Worm (Caenorhabditis elegans) whole organism, young adult: Measurements from ENCODE around the gene vha-1.

ENCODE experiments used
- B0019.2 ChIP-seq: fragments of 200-800 bp; sonication (Bioruptor generic); conservative IDR thresholded peaks from 2 replicates; pipeline ENCODE4 v1.3.6; 2022; ENCODE audit warnings: missing genetic modification reagents, missing genetic modification characterization, missing compliant biosample characterization
- B0336.3 ChIP-seq: fragments of 200-800 bp; sonication (Bioruptor generic); IDR thresholded peaks from 2 replicates; pipeline ENCODE4 v1.3.6; 2022; ENCODE audit warnings: missing genetic modification characterization, missing compliant biosample characterization
- F22D6.2 ChIP-seq: sonication (generic microtip); optimal IDR thresholded peaks from 2 replicates; lab custom pipeline; 2016; ENCODE audit warnings: mild to moderate bottlenecking, missing genetic modification characterization, missing compliant biosample characterization
- F33H1.4 ChIP-seq: fragments of 200-800 bp; sonication (Bioruptor generic); IDR thresholded peaks from 2 replicates; pipeline ENCODE4 v1.3.6; 2022; ENCODE audit warnings: missing genetic modification reagents, missing genetic modification characterization, missing compliant biosample characterization
- F49E8.2 ChIP-seq: sonication (generic microtip); optimal IDR thresholded peaks from 3 replicates; lab custom pipeline; 2017; ENCODE audit warnings: missing genetic modification characterization, mild to moderate bottlenecking, missing compliant biosample characterization, antibody characterized with exemption, moderate library complexity; ENCODE audit not compliant: insufficient read depth
- F57C9.4 ChIP-seq: sonication (generic microtip); optimal IDR thresholded peaks from 2 replicates; lab custom pipeline; 2017; ENCODE audit warnings: mild to moderate bottlenecking, missing genetic modification characterization, missing compliant biosample characterization
- Y95B8A.8 ChIP-seq: fragments of 200-800 bp; sonication (Bioruptor generic); IDR thresholded peaks from 2 replicates; pipeline ENCODE4 v1.3.6; 2022; ENCODE audit warnings: missing genetic modification reagents, missing genetic modification characterization, missing compliant biosample characterization
- ama-1 ChIP-seq, 3 experiments: fragments of 150-350 bp in 1 of 3; sonication (generic microtip) in 2 of 3; optimal IDR thresholded peaks; 2 replicates each; lab custom pipeline; 2014 to 2018; ENCODE audit warnings: missing biosample characterization in 2 of 3, missing genetic modification characterization in 2 of 3, missing genetic modification reagents in 2 of 3
- aptf-3 ChIP-seq: fragments of 200-800 bp; sonication (Bioruptor generic); IDR thresholded peaks from 2 replicates; pipeline ENCODE4 v1.3.6; 2022; ENCODE audit warnings: missing genetic modification characterization, missing compliant biosample characterization
- athp-1 ChIP-seq: sonication (generic microtip); optimal IDR thresholded peaks from 2 replicates; lab custom pipeline; 2017; ENCODE audit warnings: mild to moderate bottlenecking, missing genetic modification characterization, missing compliant biosample characterization
- ccch-3 ChIP-seq: fragments of 200-800 bp; sonication (Bioruptor generic); optimal IDR thresholded peaks from 2 replicates; lab custom pipeline; 2018; ENCODE audit warnings: mild to moderate bottlenecking, missing genetic modification characterization, missing compliant biosample characterization
- cebp-1 ChIP-seq, 2 experiments: fragments of 200-800 bp in 1 of 2; sonication (Bioruptor generic) in 1 of 2; sonication (generic microtip) in 1 of 2; IDR thresholded peaks in 1 of 2; optimal IDR thresholded peaks in 1 of 2; 2 replicates each; pipeline versions ENCODE4 v1.3.6 to Lab custom; 2017 to 2022; ENCODE audit warnings: missing compliant biosample characterization in 2 of 2, missing genetic modification characterization in 2 of 2, mild to moderate bottlenecking in 1 of 2, missing genetic modification reagents in 1 of 2, moderate library complexity in 1 of 2
- ceh-100 ChIP-seq: fragments of 200-800 bp; sonication (Bioruptor generic); IDR thresholded peaks from 2 replicates; pipeline ENCODE4 v1.3.6; 2022; ENCODE audit warnings: missing genetic modification reagents, missing genetic modification characterization, missing compliant biosample characterization
- ceh-27 ChIP-seq: fragments of 200-800 bp; sonication (Bioruptor generic); optimal IDR thresholded peaks from 2 replicates; lab custom pipeline; 2018; ENCODE audit warnings: mild to moderate bottlenecking, missing genetic modification characterization, moderate library complexity, missing compliant biosample characterization
- dpl-1 ChIP-seq: fragments of 150-350 bp; optimal IDR thresholded peaks from 2 replicates; lab custom pipeline; 2014; ENCODE audit warnings: missing biosample characterization, missing genetic modification reagents, missing genetic modification characterization
- efl-1 ChIP-seq: fragments of 150-350 bp; optimal IDR thresholded peaks from 2 replicates; lab custom pipeline; 2014; ENCODE audit warnings: missing biosample characterization, missing genetic modification reagents, missing genetic modification characterization
- egl-44 ChIP-seq: fragments of 200-800 bp; sonication (Bioruptor generic); IDR thresholded peaks from 2 replicates; pipeline ENCODE4 v1.3.6; 2022; ENCODE audit warnings: missing genetic modification reagents, missing genetic modification characterization, missing compliant biosample characterization
- him-1 ChIP-seq: sonication (generic microtip); optimal IDR thresholded peaks from 2 replicates; lab custom pipeline; 2016; ENCODE audit warnings: missing genotype, missing genetic modification reagents, missing genetic modification characterization, missing compliant biosample characterization
- hlh-12 ChIP-seq: sonication (generic microtip); optimal IDR thresholded peaks from 2 replicates; lab custom pipeline; 2016; ENCODE audit warnings: missing genetic modification characterization, missing compliant biosample characterization
- hmg-1.2 ChIP-seq: fragments of 200-800 bp; sonication (Bioruptor generic); IDR thresholded peaks from 2 replicates; pipeline ENCODE4 v1.3.6; 2022; ENCODE audit warnings: missing genetic modification reagents, missing genetic modification characterization, missing compliant biosample characterization
- hmg-20 ChIP-seq: fragments of 200-800 bp; sonication (Bioruptor generic); IDR thresholded peaks from 2 replicates; pipeline ENCODE4 v1.3.6; 2022; ENCODE audit warnings: missing genetic modification reagents, missing genetic modification characterization, missing compliant biosample characterization
- hrde-1 ChIP-seq: sonication (generic microtip); optimal IDR thresholded peaks from 2 replicates; lab custom pipeline; 2016; ENCODE audit warnings: missing genetic modification characterization, mild to moderate bottlenecking, missing compliant biosample characterization, moderate library complexity, missing genotype, missing genetic modification reagents, borderline replicate concordance
- let-607 ChIP-seq, 2 experiments: fragments of 200-800 bp in 1 of 2; sonication (Bioruptor generic) in 1 of 2; sonication (generic microtip) in 1 of 2; optimal IDR thresholded peaks; 2 replicates each; lab custom pipeline; 2016 to 2018; ENCODE audit warnings: mild to moderate bottlenecking in 2 of 2, missing compliant biosample characterization in 2 of 2, missing genetic modification characterization in 2 of 2, moderate library complexity in 2 of 2, missing genotype in 1 of 2
- lin-35 ChIP-seq, 3 experiments: fragments of 150-350 bp in 2 of 3; sonication (generic microtip) in 1 of 3; optimal IDR thresholded peaks; 2 replicates each; lab custom pipeline; 2014 to 2018; ENCODE audit warnings: missing biosample characterization in 3 of 3, missing genetic modification characterization in 3 of 3, missing genetic modification reagents in 3 of 3
- lin-54 ChIP-seq: fragments of 200-800 bp; sonication (Bioruptor generic); optimal IDR thresholded peaks from 2 replicates; lab custom pipeline; 2018; ENCODE audit warnings: mild to moderate bottlenecking, missing genetic modification characterization, missing compliant biosample characterization
- lsl-1 ChIP-seq: fragments of 200-800 bp; sonication (Bioruptor generic); optimal IDR thresholded peaks from 2 replicates; lab custom pipeline; 2018; ENCODE audit warnings: mild to moderate bottlenecking, missing genetic modification characterization, moderate library complexity, missing compliant biosample characterization
- lsy-27 ChIP-seq: sonication (generic microtip); optimal IDR thresholded peaks from 2 replicates; lab custom pipeline; 2017; ENCODE audit warnings: missing genetic modification characterization, mild to moderate bottlenecking, missing compliant biosample characterization, antibody characterized with exemption, missing genotype, borderline replicate concordance; ENCODE audit not compliant: insufficient read depth
- madf-6 ChIP-seq: fragments of 200-800 bp; sonication (Bioruptor generic); IDR thresholded peaks from 2 replicates; pipeline ENCODE4 v1.3.6; 2022; ENCODE audit warnings: missing genetic modification reagents, missing genetic modification characterization, missing compliant biosample characterization
- madf-8 ChIP-seq: fragments of 200-800 bp; sonication (Bioruptor generic); conservative IDR thresholded peaks from 2 replicates; pipeline ENCODE4 v1.3.6; 2022; ENCODE audit warnings: missing genetic modification reagents, missing genetic modification characterization, missing compliant biosample characterization
- mxl-1 ChIP-seq: sonication (generic microtip); optimal IDR thresholded peaks from 2 replicates; lab custom pipeline; 2016; ENCODE audit warnings: missing genetic modification characterization, missing compliant biosample characterization
- nfya-1 ChIP-seq: sonication (generic microtip); optimal IDR thresholded peaks from 2 replicates; lab custom pipeline; 2017; ENCODE audit warnings: antibody characterized with exemption, missing compliant biosample characterization, missing genetic modification characterization, borderline replicate concordance; ENCODE audit not compliant: insufficient read depth
- nfya-2 ChIP-seq: fragments of 200-800 bp; sonication (Bioruptor generic); IDR thresholded peaks from 2 replicates; pipeline ENCODE4 v1.3.6; 2022; ENCODE audit warnings: missing genetic modification reagents, missing genetic modification characterization, missing compliant biosample characterization
- nfyb-1 ChIP-seq: fragments of 200-800 bp; sonication (Bioruptor generic); IDR thresholded peaks from 2 replicates; pipeline ENCODE4 v1.3.6; 2022; ENCODE audit warnings: missing genetic modification reagents, missing genetic modification characterization, missing compliant biosample characterization
- nhr-179 ChIP-seq: sonication (generic microtip); optimal IDR thresholded peaks from 2 replicates; lab custom pipeline; 2016; ENCODE audit warnings: mild to moderate bottlenecking, missing genetic modification characterization, missing compliant biosample characterization
- nhr-90 ChIP-seq: sonication (generic microtip); optimal IDR thresholded peaks from 2 replicates; lab custom pipeline; 2016; ENCODE audit warnings: missing genotype, mild to moderate bottlenecking, missing genetic modification characterization, missing compliant biosample characterization
- pha-4 ChIP-seq: fragments of 150-350 bp; sonication (generic microtip); optimal IDR thresholded peaks from 2 replicates; lab custom pipeline; 2014; ENCODE audit warnings: missing biosample characterization, missing genetic modification reagents, missing genetic modification characterization
- repo-1 ChIP-seq: sonication (generic microtip); optimal IDR thresholded peaks from 2 replicates; lab custom pipeline; 2017; ENCODE audit warnings: mild to moderate bottlenecking, missing genetic modification characterization, missing compliant biosample characterization
- snpc-3.4 ChIP-seq: sonication (generic microtip); optimal IDR thresholded peaks from 2 replicates; lab custom pipeline; 2017; ENCODE audit warnings: missing genetic modification characterization, mild to moderate bottlenecking, missing compliant biosample characterization, antibody characterized with exemption, moderate library complexity, missing genotype, missing genetic modification reagents
- snpc-4 ChIP-seq, 5 experiments: fragments of 150-350 bp in 1 of 5; sonication (generic microtip) in 4 of 5; optimal IDR thresholded peaks; 2 replicates each; lab custom pipeline; 2014 to 2018; ENCODE audit warnings: missing genetic modification characterization in 5 of 5, missing biosample characterization in 3 of 5, antibody characterized with exemption in 2 of 5, mild to moderate bottlenecking in 2 of 5, missing compliant biosample characterization in 2 of 5, missing genotype in 2 of 5, moderate library complexity in 2 of 5, missing genetic modification reagents in 1 of 5
- somi-1 ChIP-seq: fragments of 200-800 bp; sonication (Bioruptor generic); optimal IDR thresholded peaks from 2 replicates; lab custom pipeline; 2018; ENCODE audit warnings: mild to moderate bottlenecking, missing genetic modification characterization, missing compliant biosample characterization
- tbp1 ChIP-seq: fragments of 200-800 bp; sonication (Bioruptor generic); optimal IDR thresholded peaks from 2 replicates; lab custom pipeline; 2018; ENCODE audit warnings: mild to moderate bottlenecking, missing genetic modification characterization, missing compliant biosample characterization
- xnd-1 ChIP-seq: sonication (generic microtip); optimal IDR thresholded peaks from 2 replicates; lab custom pipeline; 2016; ENCODE audit warnings: missing genotype, missing genetic modification reagents, missing genetic modification characterization, missing compliant biosample characterization
- zfh-2 ChIP-seq: fragments of 200-800 bp; sonication (Bioruptor generic); conservative IDR thresholded peaks from 2 replicates; pipeline ENCODE4 v1.3.6; 2022; ENCODE audit warnings: missing genetic modification reagents, missing genetic modification characterization, missing compliant biosample characterization
- ztf-3 ChIP-seq: fragments of 200-800 bp; sonication (Bioruptor generic); optimal IDR thresholded peaks from 2 replicates; lab custom pipeline; 2018; ENCODE audit warnings: mild to moderate bottlenecking, missing genetic modification characterization, missing compliant biosample characterization

The vha-1 gene

DNA sequence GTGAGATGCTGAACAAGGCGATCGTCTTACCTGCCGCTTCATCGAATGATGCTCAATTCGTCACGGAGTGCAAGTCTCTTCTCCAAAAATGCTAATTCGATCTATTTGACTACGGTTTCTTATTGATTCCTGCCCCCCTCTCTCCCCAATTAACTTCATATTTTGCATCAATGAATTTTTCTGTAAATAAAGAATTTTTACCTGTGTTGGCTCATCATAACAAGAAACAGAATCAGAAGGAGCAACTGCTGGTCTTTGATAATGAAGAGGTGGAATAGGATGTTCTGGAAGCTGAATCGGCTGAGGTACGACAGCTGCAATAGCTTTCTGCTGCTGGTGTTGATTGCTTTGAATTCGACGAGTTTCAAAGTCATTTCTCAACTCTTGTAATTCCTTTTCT lies 20.9 kb upstream of the vha-1 start (continued):
- TF ChIP-seq pha-4 (tag; lab: Kevin White, UChicago) (no peak), ccch-3 (no peak), lin-35 (GFP tag; optimal IDR thresholded peaks at IDR 0.05; lab: Kevin White, UChicago) (no peak), hrde-1 (peak; percentile 75), F22D6.2 (tag; lab: Kevin White, UChicago) (no peak), athp-1 (tag; lab: Kevin White, UChicago) (no peak), egl-44 (GFP tag; lab: Robert Waterston, UW) (no peak), repo-1 (tag; lab: Kevin White, UChicago) (no peak), ceh-27 (no peak), Y95B8A.8 (GFP tag; lab: Robert Waterston, UW) (peak; percentile 35; the same call in 1 of the 2 replicates), cebp-1 (GFP tag; IDR thresholded peaks at IDR 0.05; lab: Robert Waterston, UW) (no peak), cebp-1 (tag; optimal IDR thresholded peaks at IDR 0.05; lab: Kevin White, UChicago) (no peak), nfyb-1 (GFP tag; lab: Robert Waterston, UW) (no peak), tbp1 (GFP tag; lab: Kevin White, UChicago) (no peak), nfya-2 (GFP tag; lab: Robert Waterston, UW) (no peak), B0336.3 (GFP tag; lab: Robert Waterston, UW) (peak; percentile 51; the same call in 1 of the 2 replicates), nhr-90 (tag; lab: Kevin White, UChicago) (no peak), snpc-4 (GFP tag; optimal IDR thresholded peaks at IDR 0.05; lab: Kevin White, UChicago) (no peak), snpc-4 (tag; optimal IDR thresholded peaks at IDR 0.05; lab: Kevin White, UChicago) (no peak), nhr-179 (no peak), ceh-100 (GFP tag; lab: Robert Waterston, UW) (peak; percentile 46; the same call in 1 of the 2 replicates), madf-6 (GFP tag; lab: Robert Waterston, UW) (peak; percentile 49), hmg-1.2 (GFP tag; lab: Robert Waterston, UW) (peak; percentile 15; the same call in 1 of the 2 replicates), dpl-1 (GFP tag; lab: Kevin White, UChicago) (no peak), somi-1 (GFP tag; lab: Kevin White, UChicago) (no peak), nfya-1 (tag; lab: Kevin White, UChicago) (no peak), F57C9.4 (no peak)

DNA sequence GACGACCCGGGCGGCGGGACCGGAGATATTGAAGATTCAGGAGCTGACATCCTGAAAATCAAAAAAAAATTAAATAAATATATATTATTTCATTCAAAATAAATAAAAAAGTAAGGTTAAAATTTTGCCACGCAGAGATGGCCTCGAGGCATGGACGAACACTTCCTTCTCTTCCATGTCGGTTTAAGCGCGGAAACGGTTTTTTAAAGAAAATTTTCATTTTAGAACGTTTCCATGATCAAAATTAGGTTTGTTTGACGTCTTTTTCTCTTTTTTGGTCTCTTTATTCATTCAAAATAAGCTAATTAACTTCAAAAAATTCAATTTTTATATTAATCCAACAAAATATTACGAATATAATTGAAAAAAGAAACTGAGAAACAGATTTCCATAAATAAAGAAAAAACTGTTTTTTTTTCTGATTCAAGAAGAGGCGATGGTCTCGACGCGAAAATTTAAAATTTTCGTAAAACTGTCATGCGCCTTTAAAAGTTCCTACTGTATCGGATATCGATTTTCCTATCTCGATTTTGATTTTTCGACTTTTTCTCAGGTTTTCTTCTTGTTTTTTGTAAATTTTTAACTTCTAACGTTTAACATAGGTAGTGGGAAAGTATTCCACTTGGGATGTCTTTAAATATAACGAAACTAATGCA lies 18.8 kb upstream of the vha-1 start, which contains the start of gene gcc-2:
Gene gcc-2 (minus strand): TSS at position 51 of the 656 bp plus-strand sequence.
- TF ChIP-seq him-1 (no peak), hlh-12 (tag; lab: Kevin White, UChicago) (no peak), ztf-3 (GFP tag; lab: Kevin White, UChicago) (no peak), athp-1 (tag; lab: Kevin White, UChicago) (no peak), ceh-27 (no peak), hrde-1 (no peak), lsy-27 (tag; lab: Kevin White, UChicago) (no peak), aptf-3 (GFP tag; lab: Robert Waterston, UW) (no peak), F33H1.4 (GFP tag; lab: Robert Waterston, UW) (peak; percentile 81), mxl-1 (no peak), snpc-3.4 (tag; lab: Kevin White, UChicago) (peak; percentile 34), efl-1 (GFP tag; lab: Kevin White, UChicago) (peak; percentile 16), B0019.2 (GFP tag; lab: Robert Waterston, UW) (no peak), madf-8 (GFP tag; lab: Robert Waterston, UW) (peak; percentile 50), ama-1 (optimal IDR thresholded peaks at IDR 0.05; lab: Kevin White, UChicago) (no peak), ama-1 (GFP tag; optimal IDR thresholded peaks at IDR 0.05; lab: Kevin White, UChicago) (no peak), lin-54 (GFP tag; lab: Kevin White, UChicago) (peak; percentile 3), let-607 (tag; optimal IDR thresholded peaks at IDR 0.05; lab: Kevin White, UChicago) (no peak), lsl-1 (GFP tag; lab: Kevin White, UChicago) (peak; percentile 79), zfh-2 (GFP tag; lab: Robert Waterston, UW) (no peak), xnd-1 (peak; percentile 64), madf-6 (GFP tag; lab: Robert Waterston, UW) (peak; percentile 76), hmg-20 (GFP tag; lab: Robert Waterston, UW) (no peak), F49E8.2 (tag; lab: Kevin White, UChicago) (no peak), ceh-100 (GFP tag; lab: Robert Waterston, UW) (no peak)
